Worm (Caenorhabditis elegans): ENCODE results near the gene nlp-69.

DNA sequence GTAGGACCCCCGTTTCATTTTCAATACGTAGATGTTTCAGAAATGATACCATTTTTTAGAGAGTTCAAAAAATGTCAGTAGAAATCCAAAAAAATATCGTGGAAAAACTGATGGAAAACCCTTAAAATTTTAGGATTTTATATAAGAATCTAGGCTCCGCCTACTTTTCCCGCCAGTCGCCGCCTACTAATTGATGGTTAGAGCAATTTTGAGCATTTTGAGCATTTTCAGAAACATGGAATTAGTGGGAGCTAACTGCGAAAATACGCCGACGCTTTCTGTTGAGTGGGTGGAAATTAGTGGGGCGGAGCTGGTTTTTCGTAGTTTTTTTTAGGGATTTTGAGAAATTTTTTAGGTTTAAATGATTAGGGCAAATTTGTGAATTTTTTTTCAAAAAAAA lies 38.4 kb upstream of the nlp-69 start, which contains the start of gene ssu-1:
- no peak for TF ChIP-seq W03F9.2 (tag; optimal IDR thresholded peaks at IDR 0.05)
- TF ChIP-seq him-1 (tag; optimal IDR thresholded peaks at IDR 0.05), result no peak

Data from whole organism, L4/young adult.